Fruit fly (Drosophila melanogaster) whole organism, prepupa: ENCODE data around the gene CG43072.

ENCODE experiments used
- Blimp-1 ChIP-seq: fragments of 200-800 bp; sonication (Bioruptor generic); optimal IDR thresholded peaks from 3 replicates; lab custom pipeline; 2017; ENCODE audit warnings: missing biosample characterization, missing genetic modification characterization, mild to moderate bottlenecking, moderate library complexity, missing genetic modification reagents
- CG10631 ChIP-seq: fragments of 200-800 bp; sonication (Bioruptor generic); optimal IDR thresholded peaks from 2 replicates; lab custom pipeline; 2016; ENCODE audit warnings: missing biosample characterization, missing genetic modification characterization
- CG10669 ChIP-seq: fragments of 200-800 bp; sonication (Bioruptor generic); optimal IDR thresholded peaks from 3 replicates; lab custom pipeline; 2018; ENCODE audit warnings: missing biosample characterization, mild to moderate bottlenecking, missing genetic modification characterization, moderate library complexity
- CG11762 ChIP-seq: fragments of 200-800 bp; sonication (Bioruptor generic); optimal IDR thresholded peaks from 3 replicates; lab custom pipeline; 2016; ENCODE audit warnings: missing biosample characterization, missing genetic modification characterization; ENCODE audit not compliant: insufficient read depth
- CG11902 ChIP-seq: fragments of 200-800 bp; sonication (Bioruptor generic); optimal IDR thresholded peaks from 3 replicates; lab custom pipeline; 2016; ENCODE audit warnings: missing biosample characterization, missing genetic modification characterization
- CG16779 ChIP-seq: fragments of 200-800 bp; sonication (Bioruptor generic); optimal IDR thresholded peaks from 3 replicates; lab custom pipeline; 2017; ENCODE audit warnings: missing biosample characterization, mild to moderate bottlenecking, missing genetic modification characterization
- CG3032 ChIP-seq: fragments of 200-800 bp; optimal IDR thresholded peaks from 2 replicates; lab custom pipeline; 2019; ENCODE audit warnings: missing biosample characterization, mild to moderate bottlenecking, missing genetic modification characterization, moderate library complexity
- CG31627 ChIP-seq: fragments of 200-800 bp; sonication (Bioruptor generic); optimal IDR thresholded peaks from 3 replicates; lab custom pipeline; 2016; ENCODE audit warnings: missing biosample characterization, missing genetic modification characterization
- CG32006 ChIP-seq: fragments of 200-800 bp; sonication (Bioruptor generic); optimal IDR thresholded peaks from 3 replicates; lab custom pipeline; 2017; ENCODE audit warnings: missing biosample characterization, mild to moderate bottlenecking, missing genetic modification characterization
- CG34406 ChIP-seq: fragments of 200-800 bp; sonication (Bioruptor generic); optimal IDR thresholded peaks from 3 replicates; lab custom pipeline; 2016; ENCODE audit warnings: missing biosample characterization, missing genetic modification characterization
- CG3919 ChIP-seq: fragments of 200-800 bp; sonication (Bioruptor generic); optimal IDR thresholded peaks from 3 replicates; lab custom pipeline; 2016; ENCODE audit warnings: missing biosample characterization, missing genetic modification characterization
- CG6163 ChIP-seq: fragments of 200-800 bp; sonication (Bioruptor generic); IDR thresholded peaks from 3 replicates; pipeline ENCODE4 v1.3.6; 2022; ENCODE audit warnings: missing biosample characterization, missing genetic modification characterization
- CG6276 ChIP-seq: fragments of 200-800 bp; sonication (Bioruptor generic); optimal IDR thresholded peaks from 2 replicates; lab custom pipeline; 2017; ENCODE audit warnings: missing biosample characterization, mild to moderate bottlenecking, missing genetic modification characterization
- CG6792 ChIP-seq: fragments of 200-800 bp; sonication (Bioruptor generic); optimal IDR thresholded peaks from 3 replicates; lab custom pipeline; 2016; ENCODE audit warnings: missing biosample characterization, missing genetic modification characterization
- CG6854 ChIP-seq: fragments of 200-800 bp; sonication (Bioruptor generic); optimal IDR thresholded peaks from 2 replicates; lab custom pipeline; 2017; ENCODE audit warnings: missing biosample characterization, mild to moderate bottlenecking, missing genetic modification characterization
- CG7368 ChIP-seq: fragments of 200-800 bp; sonication (Bioruptor generic); optimal IDR thresholded peaks from 3 replicates; lab custom pipeline; 2016; ENCODE audit warnings: missing biosample characterization, missing genetic modification characterization
- CG8319 ChIP-seq: fragments of 200-800 bp; sonication (Bioruptor generic); optimal IDR thresholded peaks from 3 replicates; lab custom pipeline; 2016; ENCODE audit warnings: missing biosample characterization, missing genetic modification characterization
- CG8632 ChIP-seq: fragments of 200-800 bp; sonication (Bioruptor generic); optimal IDR thresholded peaks from 3 replicates; lab custom pipeline; 2016; ENCODE audit warnings: missing biosample characterization, missing genetic modification characterization
- CG9139 ChIP-seq: fragments of 200-800 bp; sonication (Bioruptor generic); optimal IDR thresholded peaks from 3 replicates; lab custom pipeline; 2017; ENCODE audit warnings: missing biosample characterization, mild to moderate bottlenecking, missing genetic modification characterization
- Eip75B ChIP-seq: fragments of 200-800 bp; sonication (Bioruptor generic); optimal IDR thresholded peaks from 3 replicates; lab custom pipeline; 2016; ENCODE audit warnings: missing biosample characterization, missing genetic modification characterization
- Eip78C ChIP-seq: fragments of 200-800 bp; sonication (Bioruptor generic); peaks from one replicate; lab custom pipeline; 2016; ENCODE audit warnings: missing biosample characterization, missing genetic modification characterization
- Eip93F ChIP-seq: fragments of 200-800 bp; sonication (Bioruptor generic); optimal IDR thresholded peaks from 2 replicates; lab custom pipeline; 2016; ENCODE audit warnings: missing biosample characterization, mild to moderate bottlenecking, missing genetic modification characterization
- Hr38 ChIP-seq: sonication (Bioruptor generic); optimal IDR thresholded peaks from 2 replicates; lab custom pipeline; 2016; ENCODE audit warnings: missing biosample characterization, missing genetic modification characterization
- Hr39 ChIP-seq: fragments of 200-800 bp; sonication (Bioruptor generic); optimal IDR thresholded peaks from 2 replicates; lab custom pipeline; 2016; ENCODE audit warnings: missing biosample characterization, missing genetic modification characterization
- Hr4 ChIP-seq: fragments of 200-800 bp; sonication (Bioruptor generic); optimal IDR thresholded peaks from 3 replicates; lab custom pipeline; 2016; ENCODE audit warnings: missing biosample characterization, missing genetic modification characterization
- OdsH ChIP-seq: fragments of 200-800 bp; sonication (Bioruptor generic); optimal IDR thresholded peaks from 3 replicates; lab custom pipeline; 2016; ENCODE audit warnings: missing biosample characterization, missing genetic modification characterization
- Smox ChIP-seq: fragments of 200-800 bp; sonication (Bioruptor generic); optimal IDR thresholded peaks from 3 replicates; lab custom pipeline; 2016; ENCODE audit warnings: missing biosample characterization, missing genetic modification characterization
- Sox102F ChIP-seq: fragments of 200-800 bp; sonication (Bioruptor generic); optimal IDR thresholded peaks from 2 replicates; lab custom pipeline; 2016; ENCODE audit warnings: missing biosample characterization, mild to moderate bottlenecking, missing genetic modification characterization
- Sox14 ChIP-seq: fragments of 200-800 bp; sonication (Bioruptor generic); optimal IDR thresholded peaks from 3 replicates; lab custom pipeline; 2016; ENCODE audit warnings: missing biosample characterization, missing genetic modification characterization
- Sox15 ChIP-seq: fragments of 200-800 bp; sonication (Bioruptor generic); optimal IDR thresholded peaks from 3 replicates; lab custom pipeline; 2016; ENCODE audit warnings: missing biosample characterization, missing genetic modification characterization
- acj6 ChIP-seq: fragments of 200-800 bp; sonication (Bioruptor generic); optimal IDR thresholded peaks from 3 replicates; lab custom pipeline; 2016; ENCODE audit warnings: missing biosample characterization, missing genetic modification characterization
- dac ChIP-seq: fragments of 200-800 bp; sonication (Bioruptor generic); optimal IDR thresholded peaks from 2 replicates; lab custom pipeline; 2017; ENCODE audit warnings: missing biosample characterization, mild to moderate bottlenecking, missing genetic modification characterization
- dsx ChIP-seq: fragments of 200-800 bp; optimal IDR thresholded peaks from 3 replicates; lab custom pipeline; 2019; ENCODE audit warnings: missing biosample characterization, mild to moderate bottlenecking, missing genetic modification characterization, moderate library complexity; ENCODE audit not compliant: poor library complexity, severe bottlenecking
- eg ChIP-seq: fragments of 200-800 bp; sonication (Bioruptor generic); IDR thresholded peaks from 3 replicates; pipeline ENCODE4 v1.3.6; 2022; ENCODE audit warnings: missing biosample characterization, missing genetic modification characterization
- esn ChIP-seq: fragments of 200-800 bp; sonication (Bioruptor generic); optimal IDR thresholded peaks from 2 replicates; lab custom pipeline; 2016; ENCODE audit warnings: missing biosample characterization, mild to moderate bottlenecking, missing genetic modification characterization, moderate library complexity
- fd59A ChIP-seq: fragments of 200-800 bp; sonication (Bioruptor generic); optimal IDR thresholded peaks from 2 replicates; lab custom pipeline; 2017; ENCODE audit warnings: missing biosample characterization, mild to moderate bottlenecking, missing genetic modification characterization, missing genetic modification reagents
- fd85E ChIP-seq: fragments of 200-800 bp; sonication (Bioruptor generic); optimal IDR thresholded peaks from 3 replicates; lab custom pipeline; 2016; ENCODE audit warnings: missing biosample characterization, missing genetic modification characterization
- fkh ChIP-seq: fragments of 200-800 bp; sonication (Bioruptor generic); optimal IDR thresholded peaks from 3 replicates; lab custom pipeline; 2017; ENCODE audit warnings: missing biosample characterization, mild to moderate bottlenecking, missing genetic modification characterization, moderate library complexity
- lz ChIP-seq: fragments of 200-800 bp; sonication (Bioruptor generic); optimal IDR thresholded peaks from 3 replicates; lab custom pipeline; 2016; ENCODE audit warnings: missing biosample characterization, missing genetic modification characterization
- net ChIP-seq: fragments of 200-800 bp; sonication (Bioruptor generic); optimal IDR thresholded peaks from 3 replicates; lab custom pipeline; 2016; ENCODE audit warnings: missing biosample characterization, missing genetic modification characterization
- pdm3 ChIP-seq: fragments of 200-800 bp; sonication (Bioruptor generic); optimal IDR thresholded peaks from 3 replicates; lab custom pipeline; 2016; ENCODE audit warnings: missing biosample characterization, missing genetic modification characterization
- salr ChIP-seq, 2 experiments: fragments of 200-800 bp; sonication (Bioruptor generic); optimal IDR thresholded peaks; 3 replicates each; lab custom pipeline; 2016 to 2018; ENCODE audit warnings: missing biosample characterization in 2 of 2, missing genetic modification characterization in 2 of 2, mild to moderate bottlenecking in 1 of 2
- spab ChIP-seq: fragments of 200-800 bp; sonication (Bioruptor generic); optimal IDR thresholded peaks from 2 replicates; lab custom pipeline; 2017; ENCODE audit warnings: missing biosample characterization, mild to moderate bottlenecking, missing genetic modification characterization, missing genetic modification reagents
- ss ChIP-seq, 2 experiments: fragments of 200-800 bp; sonication (Bioruptor generic); optimal IDR thresholded peaks; 2 replicates in 1 of 2; 3 replicates in 1 of 2; lab custom pipeline; 2017 to 2018; ENCODE audit warnings: mild to moderate bottlenecking in 2 of 2, missing biosample characterization in 2 of 2, missing genetic modification characterization in 2 of 2, moderate library complexity in 1 of 2
- svp ChIP-seq: fragments of 200-800 bp; sonication (Bioruptor generic); peaks from one replicate; lab custom pipeline; 2016; ENCODE audit warnings: missing biosample characterization, missing genetic modification characterization
- topi ChIP-seq: fragments of 200-800 bp; sonication (Bioruptor generic); optimal IDR thresholded peaks from 3 replicates; lab custom pipeline; 2016; ENCODE audit warnings: missing biosample characterization, missing genetic modification characterization
- vri ChIP-seq: fragments of 200-800 bp; sonication (Bioruptor generic); optimal IDR thresholded peaks from 3 replicates; lab custom pipeline; 2016; ENCODE audit warnings: missing biosample characterization, mild to moderate bottlenecking, missing genetic modification characterization

Gene CG43072

DNA sequence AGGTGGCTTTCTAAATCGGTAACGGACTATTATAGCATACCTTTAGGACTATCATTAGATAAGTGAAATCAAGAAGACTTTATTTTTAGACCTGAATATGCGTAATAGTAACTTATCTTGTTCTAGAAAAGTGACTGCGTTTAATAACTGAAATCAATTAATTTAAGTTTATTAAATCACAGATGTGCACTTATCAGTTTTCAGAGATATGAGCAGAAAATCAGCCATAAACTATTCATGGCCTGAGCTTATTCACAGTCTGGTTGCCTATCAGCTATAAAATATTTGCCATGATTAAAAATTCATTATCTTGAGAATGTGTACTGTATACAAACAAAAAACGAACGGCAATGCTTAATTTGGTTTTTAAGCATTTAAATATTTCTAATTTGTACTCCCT lies 3.8 kb downstream of the CG43072 start:
- TF ChIP-seq eg (no peak), CG10631 (GFP tag; lab: Kevin White, UChicago) (no peak), vri (GFP tag; lab: Kevin White, UChicago) (no peak), svp (no peak), spab (GFP tag; lab: Kevin White, UChicago) (no peak), Blimp-1 (GFP tag; lab: Kevin White, UChicago) (no peak), Eip93F (GFP tag; lab: Kevin White, UChicago) (no peak)

DNA sequence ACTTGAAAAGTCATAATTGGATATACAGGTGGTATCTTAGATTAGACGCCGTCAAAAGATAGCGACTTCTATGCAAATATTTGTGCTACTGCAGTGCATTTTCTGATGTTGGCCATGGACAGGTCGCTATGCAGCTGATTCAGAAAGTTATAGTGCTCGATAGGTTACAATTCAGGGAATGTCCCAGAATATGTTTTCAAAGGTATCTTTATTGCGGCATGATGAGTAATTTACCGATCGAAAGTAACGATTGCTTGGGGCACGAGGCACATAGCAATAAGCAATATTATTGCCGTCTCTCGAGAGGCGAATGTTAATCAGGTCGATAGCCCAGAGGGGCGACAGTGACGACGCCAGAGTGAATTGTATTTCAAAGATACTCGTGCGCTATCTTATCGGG lies 4.4 kb downstream of the CG43072 start:
- TF ChIP-seq topi (no peak), vri (GFP tag; lab: Kevin White, UChicago) (peak; percentile 43)

DNA sequence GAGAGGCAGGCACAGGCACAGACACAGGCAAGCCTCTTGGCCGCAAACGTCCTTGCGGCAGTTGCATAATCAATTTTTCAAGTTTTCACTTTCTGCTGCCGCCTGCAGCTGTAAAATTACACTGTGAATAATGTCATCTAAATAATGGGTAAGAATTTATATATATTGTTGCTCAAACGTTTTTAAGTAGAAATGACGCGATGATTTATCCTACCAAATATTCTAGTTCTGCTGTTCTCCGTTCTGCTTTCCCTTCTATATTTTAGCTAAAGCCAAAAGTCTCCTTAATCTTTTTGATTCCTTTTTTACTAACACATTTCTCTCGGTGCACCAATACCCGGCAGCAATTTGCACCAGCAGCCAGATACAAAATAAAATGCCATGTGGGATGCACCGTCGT lies 14.8 kb downstream of the CG43072 start:
- peak; percentile 68 for TF ChIP-seq CG34406 (GFP tag; lab: Kevin White, UChicago)
- peak; percentile 72 for TF ChIP-seq svp
- no peak for TF ChIP-seq Eip93F (GFP tag; lab: Kevin White, UChicago)
- TF ChIP-seq fkh: no peak
- TF ChIP-seq dsx (GFP tag; lab: Kevin White, UChicago): no peak
- TF ChIP-seq net (GFP tag; lab: Kevin White, UChicago): peak; percentile 75
- TF ChIP-seq Sox102F (GFP tag; lab: Kevin White, UChicago): no peak
- no peak for TF ChIP-seq OdsH (GFP tag; lab: Kevin White, UChicago)
- peak; percentile 65 for TF ChIP-seq CG8632
- TF ChIP-seq Sox15 (GFP tag; lab: Kevin White, UChicago): peak; percentile 60
- TF ChIP-seq CG7368 (GFP tag; lab: Kevin White, UChicago): peak; percentile 62
- no peak for TF ChIP-seq Eip75B (GFP tag; lab: Kevin White, UChicago)
- no peak for TF ChIP-seq fd85E (GFP tag; lab: Kevin White, UChicago)
- TF ChIP-seq CG11902: peak; percentile 56
- peak; percentile 59; the same call in 2 of the 3 replicates for TF ChIP-seq eg
- peak; percentile 37 for TF ChIP-seq CG3032 (tag; lab: Kevin White, UChicago)
- peak; percentile 33 for TF ChIP-seq Hr39 (GFP tag; lab: Kevin White, UChicago)
- peak; percentile 15 for TF ChIP-seq Smox
- peak; percentile 37 for TF ChIP-seq topi
- peak; percentile 46 for TF ChIP-seq esn (GFP tag; lab: Kevin White, UChicago)
- TF ChIP-seq Hr38 (GFP tag; lab: Kevin White, UChicago): no peak
- TF ChIP-seq CG9139 (GFP tag; lab: Kevin White, UChicago): no peak
- TF ChIP-seq CG31627 (GFP tag; lab: Kevin White, UChicago): peak; percentile 18
- peak; percentile 63 for TF ChIP-seq CG6792 (GFP tag; lab: Kevin White, UChicago)
- peak; percentile 23 for TF ChIP-seq lz (GFP tag; lab: Kevin White, UChicago)
- TF ChIP-seq acj6 (GFP tag; lab: Kevin White, UChicago): peak; percentile 55
- TF ChIP-seq CG6276 (GFP tag; lab: Kevin White, UChicago): no peak
- TF ChIP-seq Hr4 (GFP tag; lab: Kevin White, UChicago): peak; percentile 88
- peak; percentile 47 for TF ChIP-seq Sox14 (GFP tag; lab: Kevin White, UChicago)
- TF ChIP-seq vri (GFP tag; lab: Kevin White, UChicago): no peak
- TF ChIP-seq CG3919 (GFP tag; lab: Kevin White, UChicago): peak; percentile 80
- TF ChIP-seq pdm3: peak; percentile 78
- TF ChIP-seq Eip78C: peak; percentile 93
- no peak for TF ChIP-seq CG10669 (GFP tag; lab: Kevin White, UChicago)
- peak; percentile 57 for TF ChIP-seq Blimp-1 (GFP tag; lab: Kevin White, UChicago)
- TF ChIP-seq CG11762 (GFP tag; lab: Kevin White, UChicago): peak; percentile 68
- no peak for TF ChIP-seq dac (GFP tag; lab: Kevin White, UChicago)
- TF ChIP-seq CG6163 (GFP tag; lab: Robert Waterston, UW): 0 out of 3 replicates have a peak, but pooled peaks have one; percentile 52
- no peak for TF ChIP-seq spab (GFP tag; lab: Kevin White, UChicago)
- TF ChIP-seq CG16779: no peak
- TF ChIP-seq CG8319 (GFP tag; lab: Kevin White, UChicago): no peak
- TF ChIP-seq salr (GFP tag; optimal IDR thresholded peaks at IDR 0.05; lab: Kevin White, UChicago): no peak
- no peak for TF ChIP-seq CG32006 (GFP tag; lab: Kevin White, UChicago)
- peak; percentile 22 for TF ChIP-seq fd59A (GFP tag; lab: Kevin White, UChicago)
- TF ChIP-seq ss (GFP tag; optimal IDR thresholded peaks at IDR 0.05; lab: Kevin White, UChicago): no peak
- TF ChIP-seq CG6854: no peak
